Worm (Caenorhabditis elegans) whole organism, young adult: Measurements from ENCODE around the gene aex-4.

ENCODE experiments used
- Y53G8AR.9 ChIP-seq: fragments of 200-800 bp; sonication (Bioruptor generic); conservative IDR thresholded peaks from 2 replicates; pipeline ENCODE4 v1.3.6; 2022; ENCODE audit warnings: missing genetic modification reagents, missing genetic modification characterization, missing compliant biosample characterization
- bed-2 ChIP-seq: fragments of 200-800 bp; sonication (Bioruptor generic); IDR thresholded peaks from 2 replicates; pipeline ENCODE4 v1.3.6; 2022; ENCODE audit warnings: missing genetic modification reagents, missing genetic modification characterization, missing compliant biosample characterization
- dpl-1 ChIP-seq: fragments of 150-350 bp; optimal IDR thresholded peaks from 2 replicates; lab custom pipeline; 2014; ENCODE audit warnings: missing biosample characterization, missing genetic modification reagents, missing genetic modification characterization
- unc-62 ChIP-seq: fragments of 150-350 bp; optimal IDR thresholded peaks from 2 replicates; lab custom pipeline; 2014; ENCODE audit warnings: missing biosample characterization, missing genetic modification reagents, missing genetic modification characterization

DNA sequence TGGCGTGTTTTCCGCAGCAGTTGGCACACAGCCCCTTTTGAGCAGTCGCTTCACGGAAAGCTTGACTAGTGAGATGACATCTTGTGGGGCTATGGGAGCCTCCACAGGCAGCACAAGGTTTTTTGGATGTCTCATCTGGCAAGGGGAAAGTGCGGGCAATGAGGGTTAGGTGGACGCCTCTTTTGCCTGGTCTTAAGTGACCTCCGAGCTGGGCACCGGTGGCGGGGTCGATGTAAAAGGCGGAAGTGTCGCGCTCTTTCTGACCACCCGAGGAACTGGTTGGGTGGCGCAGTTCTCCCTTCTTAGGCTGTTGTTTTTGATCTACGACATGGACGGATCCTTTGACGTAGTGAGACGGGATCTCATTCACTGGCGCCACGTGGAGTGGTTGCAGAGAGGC is 22.3 kb downstream of the aex-4 start:
- TF ChIP-seq dpl-1 (no peak), Y53G8AR.9 (GFP tag; lab: Robert Waterston, UW) (no peak), bed-2 (no peak), unc-62 (GFP tag; lab: Kevin White, UChicago) (no peak)
